Fruit fly (Drosophila melanogaster): Measurements from ENCODE around the gene PIG-C.

The PIG-C gene

DNA sequence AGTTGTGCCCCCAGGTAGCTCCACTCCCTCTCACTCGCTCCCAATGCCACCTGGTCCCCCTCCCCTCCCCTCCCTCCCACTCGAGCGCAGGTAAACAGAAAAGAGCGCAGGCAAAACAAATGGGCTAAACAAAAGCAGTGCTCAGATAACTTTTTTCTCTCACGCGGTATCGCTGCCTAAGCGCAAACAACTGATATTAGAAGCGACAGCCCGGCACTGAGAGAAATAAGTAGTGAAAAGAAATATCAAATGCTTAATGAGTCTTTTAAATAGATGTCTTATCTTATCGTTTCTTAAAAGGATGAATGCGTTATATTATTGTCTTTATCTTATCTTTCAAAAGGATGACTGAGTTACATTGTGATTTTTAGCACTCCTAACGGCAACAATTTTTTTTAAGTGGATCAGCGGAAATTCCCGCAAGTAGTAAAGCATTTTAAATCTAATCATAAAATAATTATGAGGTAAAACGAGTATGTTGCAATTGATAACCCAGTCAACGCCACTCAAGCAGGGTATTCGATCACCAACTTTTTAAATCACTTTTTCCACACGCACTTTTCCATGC lies 17.8 kb downstream of the PIG-C start (continued):
- TF ChIP-seq CG8119 (GFP tag; IDR thresholded peaks at IDR 0.05) (peak; percentile 80), eg (GFP tag; IDR thresholded peaks at IDR 0.05) (peak; percentile 79; the same call in 2 of the 3 replicates), Ets21C (GFP tag; optimal IDR thresholded peaks at IDR 0.05) (no peak), Blimp-1 (GFP tag; optimal IDR thresholded peaks at IDR 0.05) (no peak), fd85E (GFP tag; optimal IDR thresholded peaks at IDR 0.05) (no peak), CG4318 (GFP tag; optimal IDR thresholded peaks at IDR 0.05) (peak; percentile 53), CG15336 (GFP tag; IDR thresholded peaks at IDR 0.05) (peak; percentile 83), ss (GFP tag; optimal IDR thresholded peaks at IDR 0.05) (no peak), Ets96B (tag; optimal IDR thresholded peaks at IDR 0.05) (peak; percentile 4), OdsH (GFP tag; optimal IDR thresholded peaks at IDR 0.05) (peak; percentile 63), CG1621 (tag; optimal IDR thresholded peaks at IDR 0.05) (no peak), Hr4 (GFP tag; optimal IDR thresholded peaks at IDR 0.05) (peak; percentile 80), esn (GFP tag; optimal IDR thresholded peaks at IDR 0.05) (peak; percentile 13), achi (GFP tag; optimal IDR thresholded peaks at IDR 0.05) (peak; percentile 42), CG10631 (GFP tag; optimal IDR thresholded peaks at IDR 0.05) (peak; percentile 29), CG8632 (GFP tag; optimal IDR thresholded peaks at IDR 0.05) (no peak), fd59A (GFP tag; optimal IDR thresholded peaks at IDR 0.05) (no peak), acj6 (GFP tag; optimal IDR thresholded peaks at IDR 0.05) (peak; percentile 20), Lpt (GFP tag; optimal IDR thresholded peaks at IDR 0.05) (peak; percentile 61), dac (GFP tag; optimal IDR thresholded peaks at IDR 0.05) (peak; percentile 12), lz (GFP tag; optimal IDR thresholded peaks at IDR 0.05) (peak; percentile 17)

DNA sequence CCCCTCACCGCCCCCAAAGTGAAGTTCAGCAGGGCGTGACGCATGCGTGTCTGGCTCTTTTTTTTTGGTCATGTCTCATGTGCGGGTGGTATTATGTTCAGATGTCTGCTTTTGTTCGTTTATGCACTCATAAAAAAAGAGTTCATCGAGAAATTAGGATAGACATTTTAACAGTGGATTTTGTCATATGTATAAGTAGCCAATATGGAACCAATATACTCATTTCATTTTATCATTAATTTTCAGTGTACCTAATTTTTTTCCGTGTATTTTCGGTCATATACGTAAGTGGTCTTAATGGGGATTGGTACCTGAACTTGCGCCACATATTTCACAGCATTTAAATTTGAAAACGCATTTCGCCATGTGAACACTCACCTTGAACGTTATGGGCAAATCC lies 18.7 kb downstream of the PIG-C start:
- TF ChIP-seq ss (GFP tag; optimal IDR thresholded peaks at IDR 0.05) (no peak), Sox102F (GFP tag; optimal IDR thresholded peaks at IDR 0.05) (peak; percentile 69), CG11762 (GFP tag; optimal IDR thresholded peaks at IDR 0.05; ENCODE audit: insufficient read depth) (peak; percentile 14), lz (GFP tag; optimal IDR thresholded peaks at IDR 0.05) (peak; percentile 67), svp (GFP tag) (peak; percentile 84), Sox14 (GFP tag; optimal IDR thresholded peaks at IDR 0.05) (peak; percentile 13), CG11294 (GFP tag; IDR thresholded peaks at IDR 0.05) (no peak), eg (GFP tag; IDR thresholded peaks at IDR 0.05) (peak; percentile 79), salr (GFP tag; optimal IDR thresholded peaks at IDR 0.05) (no peak), CG16779 (tag; optimal IDR thresholded peaks at IDR 0.05) (no peak), Eip78C (GFP tag) (peak; percentile 69), spab (GFP tag; optimal IDR thresholded peaks at IDR 0.05) (no peak), dac (GFP tag; optimal IDR thresholded peaks at IDR 0.05) (no peak), CG6808 (GFP tag; optimal IDR thresholded peaks at IDR 0.05) (no peak), Ets21C (GFP tag; optimal IDR thresholded peaks at IDR 0.05) (peak; percentile 35), esn (GFP tag; optimal IDR thresholded peaks at IDR 0.05) (peak; percentile 71), pdm3 (GFP tag; optimal IDR thresholded peaks at IDR 0.05) (peak; percentile 33), achi (GFP tag; optimal IDR thresholded peaks at IDR 0.05) (peak; percentile 37), CG34406 (GFP tag; optimal IDR thresholded peaks at IDR 0.05) (peak; percentile 47), Hr39 (GFP tag; optimal IDR thresholded peaks at IDR 0.05) (peak; percentile 59), Gug (GFP tag; IDR thresholded peaks at IDR 0.05) (no peak), net (GFP tag; optimal IDR thresholded peaks at IDR 0.05) (peak; percentile 34), CG8632 (GFP tag; optimal IDR thresholded peaks at IDR 0.05) (no peak), Hr38 (GFP tag; optimal IDR thresholded peaks at IDR 0.05) (no peak), OdsH (GFP tag; optimal IDR thresholded peaks at IDR 0.05) (peak; percentile 39), CG10669 (GFP tag; optimal IDR thresholded peaks at IDR 0.05) (no peak), CG1621 (tag; optimal IDR thresholded peaks at IDR 0.05) (no peak), acj6 (GFP tag; optimal IDR thresholded peaks at IDR 0.05) (peak; percentile 13), Eip93F (GFP tag; optimal IDR thresholded peaks at IDR 0.05) (no peak), CG10631 (GFP tag; optimal IDR thresholded peaks at IDR 0.05) (peak; percentile 33), Lpt (GFP tag; optimal IDR thresholded peaks at IDR 0.05) (no peak), CG15336 (GFP tag; IDR thresholded peaks at IDR 0.05) (peak; percentile 66), Met (GFP tag; optimal IDR thresholded peaks at IDR 0.05) (peak; percentile 62), CG8119 (GFP tag; IDR thresholded peaks at IDR 0.05) (peak; percentile 72), fd85E (GFP tag; optimal IDR thresholded peaks at IDR 0.05) (no peak), CG9139 (GFP tag; optimal IDR thresholded peaks at IDR 0.05) (no peak), CG3919 (GFP tag; optimal IDR thresholded peaks at IDR 0.05) (peak; percentile 64), Eip75B (GFP tag; optimal IDR thresholded peaks at IDR 0.05) (no peak), CG6163 (GFP tag; IDR thresholded peaks at IDR 0.05) (no peak), Sox15 (GFP tag; optimal IDR thresholded peaks at IDR 0.05) (no peak), CG3032 (tag; optimal IDR thresholded peaks at IDR 0.05) (no peak), vri (GFP tag; optimal IDR thresholded peaks at IDR 0.05) (peak; percentile 32)
